Worm (Caenorhabditis elegans): ENCODE data around the gene vglu-3.

DNA sequence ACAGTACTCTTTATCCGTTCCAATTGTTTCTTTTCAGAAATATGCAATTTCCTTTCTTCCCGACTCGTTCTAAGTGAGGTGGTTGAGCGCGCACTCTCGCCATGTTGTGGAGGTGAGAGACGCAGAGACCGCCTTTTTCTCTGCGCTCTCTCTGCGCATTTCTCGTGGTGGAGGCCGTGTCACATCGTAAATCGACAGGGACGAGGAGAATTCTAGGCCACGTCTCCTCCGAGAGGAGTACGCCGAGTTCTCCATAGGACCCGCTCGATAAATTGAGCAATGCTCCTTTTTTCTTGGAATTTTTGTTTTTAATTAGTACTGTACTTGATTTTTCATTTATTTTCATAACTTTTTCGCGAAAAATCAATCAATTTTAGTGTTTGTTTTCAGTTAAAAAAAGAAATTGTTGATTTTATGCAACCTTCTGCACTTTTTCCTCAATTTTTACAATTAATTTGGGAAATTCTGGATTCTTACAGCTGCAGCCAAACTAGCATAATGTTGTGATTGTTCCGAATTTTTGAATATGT lies 29.3 kb upstream of the vglu-3 start, which contains the start of gene cnk-1:
- TF ChIP-seq dao-5 (tag; optimal IDR thresholded peaks at IDR 0.05) = no peak
- peak; percentile 32 for TF ChIP-seq him-1 (tag; optimal IDR thresholded peaks at IDR 0.05)
- no peak for TF ChIP-seq W03F9.2 (tag; optimal IDR thresholded peaks at IDR 0.05)
